Worm (Caenorhabditis elegans) whole organism, late embryonic: ENCODE results near the gene Y61B8B.3.

Experiments used
- C08G9.2 ChIP-seq: sonication (generic microtip); optimal IDR thresholded peaks from 2 replicates; lab custom pipeline; 2016; ENCODE audit warnings: mild to moderate bottlenecking, missing genetic modification characterization, moderate library complexity, missing compliant biosample characterization
- C38D4.7 ChIP-seq: fragments of 200-800 bp; sonication (Bioruptor generic); optimal IDR thresholded peaks from 2 replicates; lab custom pipeline; 2018; ENCODE audit warnings: mild to moderate bottlenecking, missing genetic modification characterization, moderate library complexity, missing compliant biosample characterization
- K09A11.1 ChIP-seq: sonication (generic microtip); optimal IDR thresholded peaks from 2 replicates; lab custom pipeline; 2017; ENCODE audit warnings: antibody characterized with exemption, mild to moderate bottlenecking, missing genetic modification characterization, missing compliant biosample characterization; ENCODE audit not compliant: insufficient read depth
- Y22D7AL.16 ChIP-seq: sonication (generic microtip); optimal IDR thresholded peaks from 2 replicates; lab custom pipeline; 2016; ENCODE audit warnings: missing genetic modification characterization, missing compliant biosample characterization
- ceh-14 ChIP-seq: sonication (generic microtip); optimal IDR thresholded peaks from 2 replicates; lab custom pipeline; 2016; ENCODE audit warnings: missing genotype, missing genetic modification characterization, missing compliant biosample characterization
- ceh-18 ChIP-seq: sonication (generic microtip); optimal IDR thresholded peaks from 2 replicates; lab custom pipeline; 2016; ENCODE audit warnings: missing genetic modification characterization, missing compliant biosample characterization
- ceh-19 ChIP-seq: fragments of 200-800 bp; sonication (Bioruptor generic); optimal IDR thresholded peaks from 2 replicates; lab custom pipeline; 2018; ENCODE audit warnings: mild to moderate bottlenecking, missing genetic modification characterization, missing compliant biosample characterization
- ceh-22 ChIP-seq: sonication (generic microtip); optimal IDR thresholded peaks from 2 replicates; lab custom pipeline; 2017; ENCODE audit warnings: missing biosample characterization, missing genetic modification characterization
- ceh-31 ChIP-seq: sonication (generic microtip); optimal IDR thresholded peaks from 2 replicates; lab custom pipeline; 2016; ENCODE audit warnings: missing genetic modification characterization, missing compliant biosample characterization
- ceh-34 ChIP-seq: sonication (generic microtip); optimal IDR thresholded peaks from 2 replicates; lab custom pipeline; 2016; ENCODE audit warnings: mild to moderate bottlenecking, missing genetic modification characterization, missing compliant biosample characterization
- ceh-48 ChIP-seq: sonication (generic microtip); optimal IDR thresholded peaks from 2 replicates; lab custom pipeline; 2016; ENCODE audit warnings: missing genetic modification characterization, inconsistent platforms, missing compliant biosample characterization
- che-1 ChIP-seq: sonication (generic microtip); optimal IDR thresholded peaks from 2 replicates; lab custom pipeline; 2016; ENCODE audit warnings: mild to moderate bottlenecking, missing genetic modification characterization, missing compliant biosample characterization
- elt-2 ChIP-seq: sonication (generic microtip); optimal IDR thresholded peaks from 2 replicates; lab custom pipeline; 2016; ENCODE audit warnings: missing genetic modification reagents, missing genetic modification characterization, missing compliant biosample characterization
- elt-4 ChIP-seq: sonication (generic microtip); optimal IDR thresholded peaks from 2 replicates; lab custom pipeline; 2016; ENCODE audit warnings: missing genetic modification characterization, missing compliant biosample characterization
- ets-4 ChIP-seq: sonication (generic microtip); optimal IDR thresholded peaks from 2 replicates; lab custom pipeline; 2016; ENCODE audit warnings: missing genetic modification characterization, missing compliant biosample characterization
- fax-1 ChIP-seq: sonication (generic microtip); optimal IDR thresholded peaks from 2 replicates; lab custom pipeline; 2016; ENCODE audit warnings: missing genotype, missing genetic modification characterization, missing compliant biosample characterization
- fkh-6 ChIP-seq: sonication (generic microtip); optimal IDR thresholded peaks from 2 replicates; lab custom pipeline; 2016; ENCODE audit warnings: missing genetic modification characterization, missing compliant biosample characterization
- hlh-15 ChIP-seq: sonication (generic microtip); optimal IDR thresholded peaks from 2 replicates; lab custom pipeline; 2016; ENCODE audit warnings: missing genetic modification characterization, missing compliant biosample characterization
- hlh-30 ChIP-seq: sonication (generic microtip); optimal IDR thresholded peaks from 2 replicates; lab custom pipeline; 2017; ENCODE audit warnings: antibody characterized with exemption, missing genetic modification characterization, missing compliant biosample characterization; ENCODE audit not compliant: insufficient read depth
- hlh-6 ChIP-seq: sonication (generic microtip); optimal IDR thresholded peaks from 2 replicates; lab custom pipeline; 2016; ENCODE audit warnings: missing genotype, missing genetic modification characterization, missing compliant biosample characterization
- lim-6 ChIP-seq: sonication (generic microtip); optimal IDR thresholded peaks from 2 replicates; lab custom pipeline; 2016; ENCODE audit warnings: missing genetic modification characterization, missing compliant biosample characterization
- madf-2 ChIP-seq: sonication (generic microtip); optimal IDR thresholded peaks from 2 replicates; lab custom pipeline; 2017; ENCODE audit warnings: missing genetic modification characterization, missing compliant biosample characterization
- nfya-1 ChIP-seq: sonication (generic microtip); optimal IDR thresholded peaks from 2 replicates; lab custom pipeline; 2017; ENCODE audit warnings: missing genetic modification characterization, mild to moderate bottlenecking, missing compliant biosample characterization, antibody characterized with exemption, moderate library complexity
- nhr-11 ChIP-seq: fragments of 150-350 bp; optimal IDR thresholded peaks from 2 replicates; lab custom pipeline; 2014; ENCODE audit warnings: missing biosample characterization, missing genetic modification characterization
- nhr-232 ChIP-seq: sonication (generic microtip); optimal IDR thresholded peaks from 2 replicates; lab custom pipeline; 2016; ENCODE audit warnings: missing genetic modification characterization, missing compliant biosample characterization
- npax-4 ChIP-seq: sonication (generic microtip); optimal IDR thresholded peaks from 2 replicates; lab custom pipeline; 2016; ENCODE audit warnings: missing genetic modification characterization, missing compliant biosample characterization
- pax-1 ChIP-seq: fragments of 150-350 bp; optimal IDR thresholded peaks from 2 replicates; lab custom pipeline; 2014; ENCODE audit warnings: missing biosample characterization, missing genetic modification characterization
- pha-2 ChIP-seq: sonication (generic microtip); optimal IDR thresholded peaks from 2 replicates; lab custom pipeline; 2017; ENCODE audit warnings: mild to moderate bottlenecking, missing genetic modification characterization, missing compliant biosample characterization
- pha-4 ChIP-seq: fragments of 150-350 bp; optimal IDR thresholded peaks from 2 replicates; lab custom pipeline; 2018; ENCODE audit warnings: missing biosample characterization, missing genetic modification reagents, missing genetic modification characterization
- pqm-1 ChIP-seq: sonication (generic microtip); optimal IDR thresholded peaks from 2 replicates; lab custom pipeline; 2016; ENCODE audit warnings: missing genetic modification characterization, missing compliant biosample characterization
- ref-2 ChIP-seq: sonication (generic microtip); optimal IDR thresholded peaks from 2 replicates; lab custom pipeline; 2016; ENCODE audit warnings: missing genetic modification characterization, missing compliant biosample characterization
- sox-4 ChIP-seq: sonication (generic microtip); optimal IDR thresholded peaks from 2 replicates; lab custom pipeline; 2017; ENCODE audit warnings: mild to moderate bottlenecking, missing genetic modification characterization, inconsistent platforms, missing compliant biosample characterization
- syd-9 ChIP-seq: sonication (generic microtip); optimal IDR thresholded peaks from 2 replicates; lab custom pipeline; 2016; ENCODE audit warnings: mild to moderate bottlenecking, missing genetic modification characterization, moderate library complexity, missing compliant biosample characterization
- tbx-2 ChIP-seq: sonication (generic microtip); optimal IDR thresholded peaks from 2 replicates; lab custom pipeline; 2016; ENCODE audit warnings: missing genetic modification characterization, missing compliant biosample characterization
- tbx-7 ChIP-seq: sonication (generic microtip); optimal IDR thresholded peaks from 2 replicates; lab custom pipeline; 2016; ENCODE audit warnings: missing genotype, missing genetic modification characterization, missing compliant biosample characterization
- unc-3 ChIP-seq, 2 experiments: fragments of 200-800 bp in 1 of 2; sonication (Bioruptor generic) in 1 of 2; sonication (generic microtip) in 1 of 2; conservative IDR thresholded peaks in 1 of 2; optimal IDR thresholded peaks in 1 of 2; 2 replicates each; pipeline versions ENCODE4 v1.3.6 to Lab custom; 2016 to 2022; ENCODE audit warnings: missing compliant biosample characterization in 2 of 2, missing genetic modification characterization in 2 of 2, missing genetic modification reagents in 1 of 2
- unc-86 ChIP-seq: sonication (generic microtip); optimal IDR thresholded peaks from 2 replicates; lab custom pipeline; 2016; ENCODE audit warnings: missing genetic modification characterization, missing compliant biosample characterization
- ztf-16 ChIP-seq: sonication (generic microtip); optimal IDR thresholded peaks from 2 replicates; lab custom pipeline; 2017; ENCODE audit warnings: missing genetic modification characterization, missing compliant biosample characterization

The Y61B8B.3 gene

DNA sequence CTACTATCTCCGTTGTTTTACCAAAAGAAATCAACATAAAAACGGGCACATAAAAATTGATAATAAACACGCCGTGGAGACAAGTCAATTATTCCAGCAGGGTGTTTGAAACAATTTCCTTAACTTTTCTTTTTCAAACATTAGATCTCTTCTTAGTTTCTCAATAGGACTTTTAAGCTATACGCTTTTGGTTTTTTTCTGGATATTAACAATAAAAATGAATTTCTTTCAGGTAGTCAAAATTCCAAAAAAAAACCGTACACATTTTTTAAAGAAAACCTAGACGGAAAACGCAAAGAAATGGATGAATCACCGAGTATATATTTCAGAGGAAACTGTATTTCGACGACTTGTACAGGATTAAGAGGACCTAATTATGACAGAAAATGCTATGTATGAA, 19.1 kb upstream of the Y61B8B.3 start, which contains the start of gene fbxa-185:
TSS of gene fbxa-185 (plus strand) at position 301 of the 400 bp plus-strand sequence.
- TF ChIP-seq pax-1 (tag; lab: Kevin White, UChicago) = no peak
- TF ChIP-seq che-1 (tag; lab: Kevin White, UChicago) = no peak
- TF ChIP-seq hlh-30 = no peak
- TF ChIP-seq unc-86 (tag; lab: Kevin White, UChicago) = no peak
- no peak for TF ChIP-seq ref-2 (tag; lab: Kevin White, UChicago)
- TF ChIP-seq npax-4 (tag; lab: Kevin White, UChicago) = no peak
- TF ChIP-seq ceh-18 = no peak
- TF ChIP-seq fax-1 (tag; lab: Kevin White, UChicago) = no peak
- no peak for TF ChIP-seq ztf-16 (tag; lab: Kevin White, UChicago)
- no peak for TF ChIP-seq nhr-11 (tag; lab: Kevin White, UChicago)
- TF ChIP-seq pha-4 (tag; lab: Kevin White, UChicago) = no peak
- TF ChIP-seq elt-4 = no peak
- TF ChIP-seq syd-9 = no peak
- no peak for TF ChIP-seq C38D4.7 (GFP tag; lab: Kevin White, UChicago)
- no peak for TF ChIP-seq pha-2 (tag; lab: Kevin White, UChicago)
- no peak for TF ChIP-seq pqm-1 (tag; lab: Kevin White, UChicago)
- TF ChIP-seq Y22D7AL.16 = no peak
- no peak for TF ChIP-seq elt-2

DNA sequence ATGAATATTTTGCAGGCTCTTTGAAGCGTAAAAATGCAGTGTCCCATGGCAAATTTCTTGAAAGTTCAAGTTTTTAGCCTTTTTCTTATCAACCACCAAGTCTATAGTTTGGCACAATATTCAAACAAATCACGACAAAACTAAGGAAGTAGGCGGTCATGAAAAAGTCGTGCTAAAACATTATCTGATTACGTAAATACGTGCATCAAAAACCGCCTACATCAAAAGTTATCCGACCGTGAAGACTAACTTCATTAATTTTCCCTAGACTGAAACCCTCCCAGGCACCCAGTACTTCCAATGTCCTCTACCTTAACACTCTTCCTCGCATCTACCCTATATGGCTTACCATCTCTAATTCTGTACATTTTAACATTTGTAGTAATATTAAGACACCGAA, 16.2 kb upstream of the Y61B8B.3 start, which contains the start of gene srg-44:
TSS of gene srg-44 (plus strand) at position 301 of the 400 bp plus-strand sequence.
- TF ChIP-seq nfya-1 (tag; lab: Kevin White, UChicago) (no peak), hlh-15 (no peak), ceh-19 (GFP tag; lab: Kevin White, UChicago) (no peak), fkh-6 (tag; lab: Kevin White, UChicago) (no peak), ceh-31 (tag; lab: Kevin White, UChicago) (no peak), ceh-34 (no peak)
- TF ChIP-seq, all 69 proteins: peak for 0

DNA sequence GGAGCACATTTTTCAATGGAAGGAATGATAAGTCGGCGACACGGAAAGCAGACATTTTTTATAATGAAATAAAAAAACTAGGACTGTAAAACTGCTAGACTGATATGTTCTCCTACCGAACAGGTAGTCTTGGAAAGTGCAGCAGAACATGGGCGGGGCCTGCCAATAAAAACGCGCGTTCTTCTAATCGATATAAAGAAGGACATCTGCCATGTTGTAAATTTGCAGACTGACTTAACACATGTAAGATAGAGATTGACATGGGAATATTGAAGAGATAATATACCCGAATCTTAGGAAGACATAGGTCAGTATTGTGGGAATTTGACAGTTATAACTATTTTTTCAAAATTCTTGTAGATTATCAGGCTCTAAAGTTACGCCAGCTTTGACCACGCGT, 15.6 kb upstream of the Y61B8B.3 start, which contains the start of gene sdz-16:
TSS of gene sdz-16 (minus strand) at position 101 of the 400 bp plus-strand sequence.
- TF ChIP-seq fkh-6 (tag; lab: Kevin White, UChicago) (no peak), hlh-6 (tag; lab: Kevin White, UChicago) (no peak), ets-4 (tag; lab: Kevin White, UChicago) (no peak), nhr-11 (tag; lab: Kevin White, UChicago) (no peak), tbx-2 (tag; lab: Kevin White, UChicago) (no peak), ceh-14 (no peak), ceh-48 (no peak), C08G9.2 (tag; lab: Kevin White, UChicago) (no peak), lim-6 (tag; lab: Kevin White, UChicago) (no peak), C38D4.7 (GFP tag; lab: Kevin White, UChicago) (no peak)

DNA sequence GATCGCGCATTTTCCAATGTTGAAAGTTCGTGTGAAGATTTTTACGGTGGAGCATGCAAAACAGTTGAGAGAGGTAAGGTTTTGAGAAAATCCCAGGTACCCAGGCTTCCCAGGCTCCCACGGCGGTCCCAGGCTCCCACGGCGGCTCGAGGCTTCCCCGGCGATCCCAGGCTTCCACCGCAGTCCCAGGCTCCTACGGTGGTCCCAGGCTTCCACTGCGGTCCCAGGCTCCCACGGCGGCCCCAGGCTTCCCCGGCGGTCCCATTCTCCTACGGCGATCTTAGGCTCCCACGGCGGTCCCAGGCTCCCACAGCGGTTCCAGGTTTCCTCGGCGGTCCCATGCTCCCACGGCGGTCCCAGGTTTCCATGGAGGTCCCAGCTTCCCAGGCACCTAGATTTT, 11.6 kb upstream of the Y61B8B.3 start:
- TF ChIP-seq nhr-232 (tag; lab: Kevin White, UChicago) = no peak
- no peak for TF ChIP-seq madf-2 (tag; lab: Kevin White, UChicago)
- no peak for TF ChIP-seq nfya-1 (tag; lab: Kevin White, UChicago)
- no peak for TF ChIP-seq ref-2 (tag; lab: Kevin White, UChicago)
- TF ChIP-seq hlh-15 = no peak
- no peak for TF ChIP-seq npax-4 (tag; lab: Kevin White, UChicago)
- no peak for TF ChIP-seq K09A11.1 (tag; lab: Kevin White, UChicago)
- no peak for TF ChIP-seq ceh-22 (tag; lab: Kevin White, UChicago)
- TF ChIP-seq unc-3 (GFP tag; conservative IDR thresholded peaks at IDR 0.05; lab: Robert Waterston, UW) = no peak
- TF ChIP-seq unc-3 (tag; optimal IDR thresholded peaks at IDR 0.05; lab: Kevin White, UChicago) = no peak
- no peak for TF ChIP-seq ceh-34
- no peak for TF ChIP-seq fax-1 (tag; lab: Kevin White, UChicago)
- no peak for TF ChIP-seq ceh-31 (tag; lab: Kevin White, UChicago)
- TF ChIP-seq sox-4 (tag; lab: Kevin White, UChicago) = no peak
- no peak for TF ChIP-seq tbx-7 (tag; lab: Kevin White, UChicago)
- no peak for TF ChIP-seq ceh-18
- TF ChIP-seq, all 69 proteins: peak for 0
